Worm (Caenorhabditis elegans): ENCODE results near the gene F53B7.4.

- TF ChIP-seq nhr-23 (tag; optimal IDR thresholded peaks at IDR 0.05), result no peak
- no peak for TF ChIP-seq nhr-76 (tag; optimal IDR thresholded peaks at IDR 0.05)
- TF ChIP-seq ceh-28 (tag; optimal IDR thresholded peaks at IDR 0.05), result no peak
These were observed 1.7 kb downstream of the F53B7.4 start, which contains the start of gene isy-1 for ce11 chrV:11000650-11001049.
